Worm (Caenorhabditis elegans) whole organism, midembryonic: Measurements from ENCODE around the gene srt-67.

Experiments used
- T22C8.4 ChIP-seq: fragments of 200-800 bp; sonication (Bioruptor generic); IDR thresholded peaks from 2 replicates; pipeline ENCODE4 v1.3.6; 2022; ENCODE audit warnings: missing genetic modification characterization, missing compliant biosample characterization
- cog-1 ChIP-seq: sonication (generic microtip); optimal IDR thresholded peaks from 2 replicates; lab custom pipeline; 2016; ENCODE audit warnings: missing genetic modification characterization, missing compliant biosample characterization
- flt-1 ChIP-seq: fragments of 200-800 bp; sonication (Bioruptor generic); IDR thresholded peaks from 2 replicates; pipeline ENCODE4 v1.3.6; 2022; ENCODE audit warnings: missing genetic modification characterization, missing compliant biosample characterization
- klf-2 ChIP-seq: fragments of 200-800 bp; sonication (Bioruptor generic); conservative IDR thresholded peaks from 2 replicates; pipeline ENCODE4 v1.3.6; 2022; ENCODE audit warnings: missing genetic modification reagents, missing genetic modification characterization, missing compliant biosample characterization
- med-1 ChIP-seq: sonication (generic microtip); optimal IDR thresholded peaks from 2 replicates; lab custom pipeline; 2017; ENCODE audit warnings: missing genetic modification characterization, mild to moderate bottlenecking, missing compliant biosample characterization, antibody characterized with exemption, missing genetic modification reagents; ENCODE audit not compliant: insufficient read depth
- ref-1 ChIP-seq: fragments of 200-800 bp; sonication (Bioruptor generic); conservative IDR thresholded peaks from 2 replicates; pipeline ENCODE4 v1.3.6; 2022; ENCODE audit warnings: missing genetic modification reagents, missing genetic modification characterization, missing compliant biosample characterization
- tab-1 ChIP-seq: fragments of 200-800 bp; sonication (Bioruptor generic); IDR thresholded peaks from 2 replicates; pipeline ENCODE4 v1.3.6; 2022; ENCODE audit warnings: missing genetic modification characterization, missing compliant biosample characterization
- ztf-23 ChIP-seq: fragments of 200-800 bp; sonication (Bioruptor generic); IDR thresholded peaks from 2 replicates; pipeline ENCODE4 v1.3.6; 2022; ENCODE audit warnings: missing genetic modification reagents, missing genetic modification characterization, missing compliant biosample characterization
- ztf-29 ChIP-seq: fragments of 200-800 bp; sonication (Bioruptor generic); IDR thresholded peaks from 2 replicates; pipeline ENCODE4 v1.3.6; 2022; ENCODE audit warnings: missing genetic modification reagents, missing genetic modification characterization, missing compliant biosample characterization

Gene srt-67

ce11 chrV:5213674-5214073 lies 43.6 kb downstream of the srt-67 start:
- TF ChIP-seq cog-1 (no peak), ref-1 (GFP tag; lab: Robert Waterston, UW) (no peak), ztf-29 (GFP tag; lab: Robert Waterston, UW) (no peak), ztf-23 (no peak), klf-2 (GFP tag; lab: Robert Waterston, UW) (no peak), flt-1 (no peak), T22C8.4 (GFP tag; lab: Robert Waterston, UW) (no peak), med-1 (GFP tag; lab: Kevin White, UChicago) (no peak), tab-1 (GFP tag; lab: Robert Waterston, UW) (no peak)
